Worm (Caenorhabditis elegans) whole organism, L2 larva: ENCODE measurements around the gene jun-1.

Source experiments
- ZK546.5 ChIP-seq: sonication (generic microtip); optimal IDR thresholded peaks from 2 replicates; lab custom pipeline; 2017; ENCODE audit warnings: missing biosample characterization, missing genetic modification characterization
- aly-2 ChIP-seq: fragments of 150-350 bp; optimal IDR thresholded peaks from 2 replicates; lab custom pipeline; 2014; ENCODE audit warnings: missing biosample characterization, missing genetic modification characterization
- ama-1 ChIP-seq: fragments of 150-350 bp; optimal IDR thresholded peaks from 2 replicates; lab custom pipeline; 2018; ENCODE audit warnings: inconsistent platforms
- mdl-1 ChIP-seq, 2 experiments: fragments of 150-350 bp in 1 of 2; sonication (generic microtip) in 1 of 2; optimal IDR thresholded peaks; 2 replicates each; lab custom pipeline; 2017; ENCODE audit warnings: missing biosample characterization in 2 of 2, missing genetic modification characterization in 2 of 2
- nhr-10 ChIP-seq: sonication (generic microtip); optimal IDR thresholded peaks from 2 replicates; lab custom pipeline; 2017; ENCODE audit warnings: missing biosample characterization, missing genetic modification characterization
- nhr-12 ChIP-seq: fragments of 150-350 bp; optimal IDR thresholded peaks from 2 replicates; lab custom pipeline; 2014; ENCODE audit warnings: missing biosample characterization, missing genetic modification characterization
- nhr-23 ChIP-seq: fragments of 150-350 bp; optimal IDR thresholded peaks from 2 replicates; lab custom pipeline; 2014; ENCODE audit warnings: missing biosample characterization, missing genetic modification reagents, missing genetic modification characterization
- sem-4 ChIP-seq: fragments of 150-350 bp; optimal IDR thresholded peaks from 2 replicates; lab custom pipeline; 2014; ENCODE audit warnings: missing biosample characterization, missing genetic modification reagents, missing genetic modification characterization
- unc-39 ChIP-seq: fragments of 150-350 bp; optimal IDR thresholded peaks from 2 replicates; lab custom pipeline; 2014; ENCODE audit warnings: missing biosample characterization, missing genetic modification characterization

- TF ChIP-seq unc-39 (tag; lab: Kevin White, UChicago), result no peak
- TF ChIP-seq nhr-10 (tag; lab: Kevin White, UChicago), result no peak
- no peak for TF ChIP-seq ZK546.5 (tag; lab: Kevin White, UChicago)
- no peak for TF ChIP-seq aly-2
- no peak for TF ChIP-seq nhr-12 (tag; lab: Kevin White, UChicago)
- TF ChIP-seq ama-1 (lab: Kevin White, UChicago), result no peak
- TF ChIP-seq nhr-23 (tag; lab: Kevin White, UChicago), result no peak
- no peak for TF ChIP-seq sem-4
- no peak for TF ChIP-seq mdl-1 (tag; optimal IDR thresholded peaks at IDR 0.05; lab: Kevin White, UChicago)
These were observed 41.4 kb downstream of the jun-1 start for ce11 chrII:9154339-9154738.
